Worm (Caenorhabditis elegans) whole organism, early embryonic: ENCODE measurements around the gene nceh-1.

Experiments used
- B0310.2 ChIP-seq: sonication (generic microtip); optimal IDR thresholded peaks from 2 replicates; lab custom pipeline; 2016; ENCODE audit warnings: mild to moderate bottlenecking, missing genetic modification characterization, missing compliant biosample characterization
- F13C5.2 ChIP-seq: sonication (generic microtip); optimal IDR thresholded peaks from 2 replicates; lab custom pipeline; 2017; ENCODE audit warnings: mild to moderate bottlenecking, missing genetic modification characterization, inconsistent platforms, missing compliant biosample characterization
- ama-1 ChIP-seq: fragments of 150-350 bp; optimal IDR thresholded peaks from 2 replicates; lab custom pipeline; 2014
- ceh-36 ChIP-seq: sonication (generic microtip); optimal IDR thresholded peaks from 2 replicates; lab custom pipeline; 2016; ENCODE audit warnings: missing genetic modification characterization, inconsistent platforms, missing compliant biosample characterization
- flt-1 ChIP-seq: fragments of 200-800 bp; sonication (Bioruptor generic); IDR thresholded peaks from 2 replicates; pipeline ENCODE4 v1.3.6; 2022; ENCODE audit warnings: missing genetic modification characterization, missing compliant biosample characterization
- hmbx-1 ChIP-seq: sonication (generic microtip); optimal IDR thresholded peaks from 2 replicates; lab custom pipeline; 2016; ENCODE audit warnings: mild to moderate bottlenecking, missing genetic modification characterization, missing compliant biosample characterization
- hmg-4 ChIP-seq: fragments of 200-800 bp; sonication (Bioruptor generic); optimal IDR thresholded peaks from 2 replicates; lab custom pipeline; 2018; ENCODE audit warnings: mild to moderate bottlenecking, missing genetic modification characterization, missing compliant biosample characterization
- sea-1 ChIP-seq: fragments of 200-800 bp; sonication (Bioruptor generic); conservative IDR thresholded peaks from 2 replicates; pipeline ENCODE4 v1.3.6; 2022; ENCODE audit warnings: missing genetic modification characterization, missing compliant biosample characterization
- tra-4 ChIP-seq: sonication (generic microtip); optimal IDR thresholded peaks from 2 replicates; lab custom pipeline; 2017; ENCODE audit warnings: missing genetic modification characterization, missing compliant biosample characterization

DNA sequence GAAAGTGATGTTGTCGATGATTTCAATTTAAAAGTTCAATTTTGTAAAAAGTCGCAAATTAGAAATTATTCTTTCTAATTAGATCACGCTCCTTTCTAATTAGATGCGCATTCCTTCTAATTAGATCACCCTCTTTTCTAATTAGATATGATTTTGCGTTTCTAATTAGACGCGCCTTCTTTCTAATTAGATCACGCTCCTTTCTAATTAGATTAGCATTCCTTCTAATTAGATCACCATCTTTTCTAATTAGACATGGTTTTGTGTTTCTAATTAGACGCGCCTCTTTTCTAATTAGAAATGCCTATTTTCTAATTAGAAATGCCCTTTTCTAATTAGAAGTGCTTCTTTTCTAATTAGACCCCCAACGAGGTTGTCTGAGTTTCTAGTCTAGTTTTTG, 20.5 kb upstream of the nceh-1 start:
- no peak for TF ChIP-seq tra-4
- TF ChIP-seq flt-1 (GFP tag; lab: Robert Waterston, UW): no peak
- no peak for TF ChIP-seq sea-1 (GFP tag; lab: Robert Waterston, UW)
- no peak for TF ChIP-seq ceh-36
- no peak for TF ChIP-seq hmbx-1 (tag; lab: Kevin White, UChicago)
- TF ChIP-seq B0310.2 (tag; lab: Kevin White, UChicago): no peak
- TF ChIP-seq hmg-4 (GFP tag; lab: Kevin White, UChicago): no peak
- TF ChIP-seq F13C5.2 (tag; lab: Kevin White, UChicago): no peak
- TF ChIP-seq ama-1 (lab: Kevin White, UChicago): no peak
